Fruit fly (Drosophila melanogaster): ENCODE measurements around the gene chas.

Gene chas

DNA sequence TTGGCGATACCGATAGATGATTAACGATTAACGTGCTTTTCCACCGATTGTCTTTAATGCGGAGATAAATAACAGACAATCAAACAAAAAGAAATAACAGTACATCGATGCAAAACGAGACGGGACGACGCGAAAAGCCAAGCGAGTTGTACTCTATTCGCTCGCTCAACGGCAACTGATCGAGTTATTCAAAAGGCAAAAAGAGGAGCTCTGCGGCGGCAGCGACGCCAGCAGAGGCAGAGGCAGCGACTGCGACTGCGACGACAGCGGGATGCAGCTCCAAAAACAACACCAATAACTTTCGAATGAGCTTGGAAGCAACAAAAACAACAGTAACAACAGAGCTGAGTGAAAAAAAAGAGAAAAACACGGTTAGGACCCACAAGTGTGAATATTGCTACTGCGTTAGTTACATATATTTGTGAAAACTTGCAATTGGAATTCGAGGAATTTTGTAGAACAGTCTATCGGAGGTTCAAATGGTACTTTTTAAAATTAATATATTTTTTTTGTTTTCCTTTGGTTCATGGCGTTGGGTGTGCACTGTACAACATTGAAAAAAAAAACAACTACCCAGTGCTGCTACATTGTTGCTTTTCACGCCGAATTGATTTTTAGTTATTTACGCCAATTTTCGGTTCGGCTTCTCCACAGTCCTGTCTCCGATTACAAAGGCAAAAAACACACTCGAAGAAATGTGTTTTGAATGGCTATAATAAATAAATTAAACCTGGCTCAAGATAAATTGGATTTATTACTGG is 15.6 kb downstream of the chas start (continued):
- TF ChIP-seq Eip74EF (GFP tag; optimal IDR thresholded peaks at IDR 0.05) (peak in 1 of 2 experiments; percentile 45), pnt (GFP tag; optimal IDR thresholded peaks at IDR 0.05) (peak; percentile 28), PHDP (tag; optimal IDR thresholded peaks at IDR 0.05) (peak; percentile 41), CG17385 (GFP tag; optimal IDR thresholded peaks at IDR 0.05) (no peak), HLH4C (GFP tag; IDR thresholded peaks at IDR 0.05; ENCODE audit: partially characterized antibody) (peak; percentile 33; the same call in 2 of the 3 replicates), CG6683 (GFP tag; optimal IDR thresholded peaks at IDR 0.05) (peak; percentile 16), Nf-YA (GFP tag; IDR thresholded peaks at IDR 0.05) (peak; percentile 52), Mrtf (GFP tag; IDR thresholded peaks at IDR 0.05) (peak; percentile 81), row (GFP tag; IDR thresholded peaks at IDR 0.05) (peak; percentile 88), ATbp (GFP tag; optimal IDR thresholded peaks at IDR 0.05) (peak; percentile 70), unpg (GFP tag; optimal IDR thresholded peaks at IDR 0.05) (peak; percentile 64), CG13424 (tag; optimal IDR thresholded peaks at IDR 0.05) (peak; percentile 77), C15 (GFP tag; IDR thresholded peaks at IDR 0.05) (peak; percentile 63; the same call in 1 of the 3 replicates), CG6689 (GFP tag; IDR thresholded peaks at IDR 0.05) (peak; percentile 86), Hmx (GFP tag; optimal IDR thresholded peaks at IDR 0.05) (no peak), CG16779 (GFP tag; IDR thresholded peaks at IDR 0.05) (no peak), fd96Cb (tag; optimal IDR thresholded peaks at IDR 0.05) (peak; percentile 73), sob (GFP tag; IDR thresholded peaks at IDR 0.05) (peak; percentile 63), CG9876 (GFP tag; optimal IDR thresholded peaks at IDR 0.05) (no peak), tap (tag; optimal IDR thresholded peaks at IDR 0.05) (peak; percentile 40), Atf3 (GFP tag; optimal IDR thresholded peaks at IDR 0.05) (peak; percentile 3), CG9437 (GFP tag; optimal IDR thresholded peaks at IDR 0.05) (peak; percentile 43), sqz (GFP tag; optimal IDR thresholded peaks at IDR 0.05) (peak; percentile 81), CG10979 (tag; optimal IDR thresholded peaks at IDR 0.05) (peak; percentile 71), jing (GFP tag; optimal IDR thresholded peaks at IDR 0.05) (no peak), bigmax (GFP tag; optimal IDR thresholded peaks at IDR 0.05) (no peak), repo (GFP tag; optimal IDR thresholded peaks at IDR 0.05) (no peak), CG30431 (GFP tag; optimal IDR thresholded peaks at IDR 0.05) (peak; percentile 0), ac (GFP tag; optimal IDR thresholded peaks at IDR 0.05) (no peak), schlank (tag; optimal IDR thresholded peaks at IDR 0.05) (no peak), tgo (GFP tag; IDR thresholded peaks at IDR 0.05) (peak; percentile 77), Meics (GFP tag; optimal IDR thresholded peaks at IDR 0.05) (peak; percentile 35), CG12942 (GFP tag; optimal IDR thresholded peaks at IDR 0.05) (peak; percentile 33), CG4424 (GFP tag; optimal IDR thresholded peaks at IDR 0.05) (peak; percentile 69), CG14965 (GFP tag; optimal IDR thresholded peaks at IDR 0.05; ENCODE audit: borderline replicate concordance) (no peak), chm (GFP tag; IDR thresholded peaks at IDR 0.05) (peak; percentile 62; the same call in 1 of the 2 replicates), E2f1 (GFP tag; IDR thresholded peaks at IDR 0.05) (peak; percentile 76), twi (tag; optimal IDR thresholded peaks at IDR 0.05) (peak; percentile 2), NFAT (GFP tag; IDR thresholded peaks at IDR 0.05) (peak; percentile 41; the same call in 1 of the 2 replicates), CG6813 (GFP tag; optimal IDR thresholded peaks at IDR 0.05) (peak; percentile 55), psq (GFP tag; optimal IDR thresholded peaks at IDR 0.05) (peak; percentile 5), salm (tag; optimal IDR thresholded peaks at IDR 0.05) (peak; percentile 21), lilli (GFP tag; optimal IDR thresholded peaks at IDR 0.05) (peak; percentile 67), CG43689 (GFP tag; IDR thresholded peaks at IDR 0.05) (peak; percentile 63), ap (GFP tag; IDR thresholded peaks at IDR 0.05) (peak; percentile 72), corto (GFP tag; optimal IDR thresholded peaks at IDR 0.05) (peak; percentile 60), stwl (tag; optimal IDR thresholded peaks at IDR 0.05) (peak; percentile 16), bsh (GFP tag; optimal IDR thresholded peaks at IDR 0.05) (peak; percentile 75 to 88), CG17912 (GFP tag; optimal IDR thresholded peaks at IDR 0.05) (no peak)

All from whole organism, embryonic.